Fruit fly (Drosophila melanogaster) whole organism, embryonic: Measurements from ENCODE around the gene MED25.

ENCODE experiments used
- Atf-2 ChIP-seq: fragments of 200-800 bp; sonication (Bioruptor generic); optimal IDR thresholded peaks from 2 replicates; lab custom pipeline; 2016; ENCODE audit warnings: missing biosample characterization, missing genetic modification characterization
- Bdp1 ChIP-seq: fragments of 200-800 bp; sonication (Bioruptor generic); optimal IDR thresholded peaks from 3 replicates; lab custom pipeline; 2016; ENCODE audit warnings: missing biosample characterization, missing genetic modification characterization
- Blimp-1 ChIP-seq: fragments of 200-800 bp; sonication (Bioruptor generic); optimal IDR thresholded peaks from 3 replicates; lab custom pipeline; 2018; ENCODE audit warnings: missing biosample characterization, missing genetic modification characterization, mild to moderate bottlenecking, moderate library complexity, missing genetic modification reagents
- CG10147 ChIP-seq: fragments of 200-800 bp; sonication (Bioruptor generic); optimal IDR thresholded peaks from 2 replicates; lab custom pipeline; 2019; ENCODE audit warnings: missing biosample characterization, mild to moderate bottlenecking, missing genetic modification characterization, moderate library complexity
- CG10321 ChIP-seq: fragments of 200-800 bp; sonication (Bioruptor generic); IDR thresholded peaks from 2 replicates; pipeline ENCODE4 v1.3.6; 2022; ENCODE audit warnings: missing biosample characterization, missing genetic modification characterization
- CG11247 ChIP-seq: fragments of 200-800 bp; sonication (Bioruptor generic); IDR thresholded peaks from 2 replicates; pipeline ENCODE4 v1.3.6; 2022; ENCODE audit warnings: missing biosample characterization, missing genetic modification characterization
- CG12155 ChIP-seq: fragments of 200-800 bp; sonication (Bioruptor generic); optimal IDR thresholded peaks from 3 replicates; lab custom pipeline; 2016; ENCODE audit warnings: missing biosample characterization, missing genetic modification characterization
- CG13287 ChIP-seq: fragments of 200-800 bp; sonication (Bioruptor generic); IDR thresholded peaks from 2 replicates; pipeline ENCODE4 v1.3.6; 2022; ENCODE audit warnings: missing biosample characterization, missing genetic modification characterization; ENCODE audit not compliant: partially characterized antibody
- CG15269 ChIP-seq: fragments of 200-800 bp; sonication (Bioruptor generic); optimal IDR thresholded peaks from 2 replicates; lab custom pipeline; 2018; ENCODE audit warnings: missing biosample characterization, mild to moderate bottlenecking, missing genetic modification characterization, moderate library complexity
- CG1647 ChIP-seq: fragments of 200-800 bp; sonication (Bioruptor generic); optimal IDR thresholded peaks from 3 replicates; lab custom pipeline; 2016; ENCODE audit warnings: missing biosample characterization, missing genetic modification characterization
- CG17612 ChIP-seq: fragments of 200-800 bp; sonication (Bioruptor generic); IDR thresholded peaks from 2 replicates; pipeline ENCODE4 v1.3.6; 2022; ENCODE audit warnings: missing biosample characterization, missing genetic modification characterization
- CG1832 ChIP-seq: fragments of 200-800 bp; sonication (Bioruptor generic); optimal IDR thresholded peaks from 2 replicates; lab custom pipeline; 2017; ENCODE audit warnings: missing biosample characterization, mild to moderate bottlenecking, missing genetic modification characterization, inconsistent platforms
- CG3726 ChIP-seq: fragments of 200-800 bp; sonication (Bioruptor generic); IDR thresholded peaks from 3 replicates; pipeline ENCODE4, ENCODE4 v1.3.6; 2022; ENCODE audit warnings: missing biosample characterization, missing genetic modification characterization
- CG4282 ChIP-seq: fragments of 200-800 bp; sonication (Bioruptor generic); optimal IDR thresholded peaks from 2 replicates; lab custom pipeline; 2016; ENCODE audit warnings: missing biosample characterization, missing genetic modification characterization
- CG6765 ChIP-seq: fragments of 200-800 bp; sonication (Bioruptor generic); optimal IDR thresholded peaks from 3 replicates; lab custom pipeline; 2017; ENCODE audit warnings: missing biosample characterization, mild to moderate bottlenecking, missing genetic modification characterization
- CG7839 ChIP-seq: fragments of 200-800 bp; sonication (Bioruptor generic); optimal IDR thresholded peaks from 3 replicates; lab custom pipeline; 2018; ENCODE audit warnings: missing biosample characterization, mild to moderate bottlenecking, missing genetic modification characterization, moderate library complexity
- CG8281 ChIP-seq: fragments of 200-800 bp; sonication (Bioruptor generic); optimal IDR thresholded peaks from 2 replicates; lab custom pipeline; 2018; ENCODE audit warnings: missing biosample characterization, mild to moderate bottlenecking, missing genetic modification characterization, moderate library complexity
- CG8388 ChIP-seq: fragments of 200-800 bp; sonication (Bioruptor generic); optimal IDR thresholded peaks from 2 replicates; lab custom pipeline; 2019; ENCODE audit warnings: missing biosample characterization, mild to moderate bottlenecking, missing genetic modification characterization, moderate library complexity
- CG9215 ChIP-seq: fragments of 200-800 bp; sonication (Bioruptor generic); IDR thresholded peaks from 2 replicates; pipeline ENCODE4 v1.3.6; 2022; ENCODE audit warnings: missing biosample characterization, missing genetic modification characterization
- CG9797 ChIP-seq: fragments of 200-800 bp; sonication (Bioruptor generic); optimal IDR thresholded peaks from 3 replicates; lab custom pipeline; 2018; ENCODE audit warnings: missing biosample characterization, mild to moderate bottlenecking, missing genetic modification characterization
- D ChIP-seq, 2 experiments: fragments of 200-800 bp in 1 of 2; fragments of >200 bp in 1 of 2; sonication (Bioruptor generic) in 1 of 2; optimal IDR thresholded peaks; 2 replicates in 1 of 2; 3 replicates in 1 of 2; lab custom pipeline; 2017; ENCODE audit warnings: mild to moderate bottlenecking in 1 of 2, missing biosample characterization in 1 of 2, missing genetic modification characterization in 1 of 2, missing genetic modification reagents in 1 of 2
- Dip3 ChIP-seq: fragments of 200-800 bp; sonication (Bioruptor generic); optimal IDR thresholded peaks from 3 replicates; lab custom pipeline; 2016; ENCODE audit warnings: missing biosample characterization, missing genetic modification characterization
- ERR ChIP-seq: fragments of 200-800 bp; sonication (Bioruptor generic); optimal IDR thresholded peaks from 2 replicates; lab custom pipeline; 2016; ENCODE audit warnings: missing biosample characterization, missing genetic modification characterization
- Hmr ChIP-seq: fragments of 200-800 bp; sonication (Bioruptor generic); optimal IDR thresholded peaks from 3 replicates; lab custom pipeline; 2017; ENCODE audit warnings: mild to moderate bottlenecking, missing biosample characterization, missing genetic modification reagents, missing genetic modification characterization
- Hr51 ChIP-seq, 2 experiments: fragments of 200-800 bp; sonication (Bioruptor generic); optimal IDR thresholded peaks; 2 replicates in 1 of 2; 3 replicates in 1 of 2; lab custom pipeline; 2016 to 2018; ENCODE audit warnings: missing biosample characterization in 2 of 2, missing genetic modification characterization in 2 of 2, mild to moderate bottlenecking in 1 of 2, moderate library complexity in 1 of 2
- Kr ChIP-seq: fragments of 200-800 bp; sonication (Bioruptor generic); optimal IDR thresholded peaks from 2 replicates; lab custom pipeline; 2017; ENCODE audit warnings: missing biosample characterization, mild to moderate bottlenecking, missing genetic modification characterization
- NK7.1 ChIP-seq: fragments of 200-800 bp; sonication (Bioruptor generic); optimal IDR thresholded peaks from 3 replicates; lab custom pipeline; 2016; ENCODE audit warnings: missing biosample characterization, missing genetic modification characterization
- Ptx1 ChIP-seq: fragments of 200-800 bp; sonication (Bioruptor generic); IDR thresholded peaks from 2 replicates; pipeline ENCODE4 v1.3.6; 2022; ENCODE audit warnings: missing biosample characterization, missing genetic modification characterization
- Scr ChIP-seq: fragments of 200-800 bp; sonication (Bioruptor generic); IDR thresholded peaks from 2 replicates; pipeline ENCODE4 v1.3.6; 2022; ENCODE audit warnings: missing biosample characterization, missing genetic modification characterization; ENCODE audit not compliant: partially characterized antibody
- Sox102F ChIP-seq: fragments of 200-800 bp; sonication (Bioruptor generic); optimal IDR thresholded peaks from 2 replicates; lab custom pipeline; 2018; ENCODE audit warnings: missing biosample characterization, mild to moderate bottlenecking, missing genetic modification characterization, moderate library complexity
- Spps ChIP-seq: fragments of 200-800 bp; sonication (Bioruptor generic); optimal IDR thresholded peaks from 2 replicates; lab custom pipeline; 2018; ENCODE audit warnings: missing biosample characterization, mild to moderate bottlenecking, missing genetic modification characterization
- Usf ChIP-seq: fragments of 200-800 bp; sonication (Bioruptor generic); optimal IDR thresholded peaks from 2 replicates; lab custom pipeline; 2017; ENCODE audit warnings: missing genotype, missing biosample characterization, missing genetic modification characterization
- Xbp1 ChIP-seq: fragments of 200-800 bp; sonication (Bioruptor generic); optimal IDR thresholded peaks from 3 replicates; lab custom pipeline; 2016; ENCODE audit warnings: missing biosample characterization, mild to moderate bottlenecking, missing genetic modification characterization
- caup ChIP-seq: fragments of 200-800 bp; sonication (Bioruptor generic); optimal IDR thresholded peaks from 3 replicates; lab custom pipeline; 2017; ENCODE audit warnings: missing biosample characterization, mild to moderate bottlenecking, missing genetic modification characterization, moderate library complexity; ENCODE audit not compliant: severe bottlenecking
- chif ChIP-seq, 2 experiments: fragments of 200-800 bp; sonication (Bioruptor generic); optimal IDR thresholded peaks; 3 replicates each; lab custom pipeline; 2016; ENCODE audit warnings: missing biosample characterization in 2 of 2, missing genetic modification characterization in 2 of 2
- danr ChIP-seq: fragments of 200-800 bp; sonication (Bioruptor generic); IDR thresholded peaks from 2 replicates; pipeline ENCODE4 v1.3.6; 2022; ENCODE audit warnings: missing biosample characterization, missing genetic modification characterization
- disco-r ChIP-seq: fragments of 200-800 bp; sonication (Bioruptor generic); optimal IDR thresholded peaks from 2 replicates; lab custom pipeline; 2016; ENCODE audit warnings: missing biosample characterization, missing genetic modification characterization
- ems ChIP-seq: fragments of 200-800 bp; sonication (Bioruptor generic); optimal IDR thresholded peaks from 3 replicates; lab custom pipeline; 2016; ENCODE audit warnings: missing biosample characterization, missing genetic modification characterization
- ewg ChIP-seq: fragments of 200-800 bp; sonication (Bioruptor generic); optimal IDR thresholded peaks from 3 replicates; lab custom pipeline; 2017; ENCODE audit warnings: mild to moderate bottlenecking, missing biosample characterization, missing genetic modification reagents, missing genetic modification characterization
- eyg ChIP-seq: fragments of 200-800 bp; sonication (Bioruptor generic); optimal IDR thresholded peaks from 3 replicates; lab custom pipeline; 2016; ENCODE audit warnings: missing biosample characterization, missing genetic modification characterization
- gt ChIP-seq: fragments of 200-800 bp; sonication (Bioruptor generic); IDR thresholded peaks from 2 replicates; pipeline ENCODE4 v1.3.6; 2022; ENCODE audit warnings: missing biosample characterization, missing genetic modification characterization
- ken ChIP-seq: fragments of 200-800 bp; sonication (Bioruptor generic); IDR thresholded peaks from 3 replicates; pipeline ENCODE4 v1.3.6; 2022; ENCODE audit warnings: missing biosample characterization, missing genetic modification characterization
- lbe ChIP-seq: fragments of 200-800 bp; sonication (Bioruptor generic); optimal IDR thresholded peaks from 2 replicates; lab custom pipeline; 2016; ENCODE audit warnings: missing biosample characterization, mild to moderate bottlenecking, missing genetic modification characterization
- pita ChIP-seq: fragments of 200-800 bp; sonication (Bioruptor generic); optimal IDR thresholded peaks from 2 replicates; lab custom pipeline; 2017; ENCODE audit warnings: missing biosample characterization, mild to moderate bottlenecking, missing genetic modification characterization
- tup ChIP-seq: fragments of 200-800 bp; sonication (Bioruptor generic); optimal IDR thresholded peaks from 2 replicates; lab custom pipeline; 2016; ENCODE audit warnings: missing biosample characterization, mild to moderate bottlenecking, missing genetic modification characterization, moderate library complexity
- vfl ChIP-seq: fragments of 200-800 bp; sonication (Bioruptor generic); optimal IDR thresholded peaks from 2 replicates; lab custom pipeline; 2016; ENCODE audit warnings: missing biosample characterization, missing genetic modification characterization
- wdn ChIP-seq: fragments of 200-800 bp; sonication (Bioruptor generic); IDR thresholded peaks from 2 replicates; pipeline ENCODE4 v1.3.6; 2022; ENCODE audit warnings: missing biosample characterization, missing genetic modification characterization
- zfh2 ChIP-seq: fragments of 200-800 bp; sonication (Bioruptor generic); optimal IDR thresholded peaks from 2 replicates; lab custom pipeline; 2016; ENCODE audit warnings: missing biosample characterization, missing genetic modification characterization

MED25 gene

dm6 chr3R:20021152-20021769 is 12.5 kb downstream of the MED25 start, which contains the start of the genes PIG-L and psidin (continued):
- TF ChIP-seq Ptx1 (peak; percentile 88), CG10147 (no peak), caup (peak; percentile 70), Scr (peak; percentile 98), CG9797 (GFP tag; lab: Kevin White, UChicago) (peak; percentile 26), ERR (peak; percentile 11), CG11247 (GFP tag; lab: Robert Waterston, UW) (peak; percentile 60; the same call in 1 of the 2 replicates), Sox102F (GFP tag; lab: Kevin White, UChicago) (peak; percentile 86), ewg (peak; percentile 48), Hr51 (GFP tag; optimal IDR thresholded peaks at IDR 0.05; lab: Kevin White, UChicago) (peak; percentile 77 to 91), Atf-2 (GFP tag; lab: Kevin White, UChicago) (peak; percentile 81), Usf (GFP tag; lab: Kevin White, UChicago) (peak; percentile 67), Hmr (GFP tag; lab: Kevin White, UChicago) (peak; percentile 82), CG8388 (GFP tag; lab: Kevin White, UChicago) (peak; percentile 76), lbe (GFP tag; lab: Kevin White, UChicago) (no peak), Kr (GFP tag; lab: Kevin White, UChicago) (no peak), CG7839 (tag; lab: Kevin White, UChicago) (peak; percentile 88), CG13287 (peak; percentile 96), gt (GFP tag; lab: Robert Waterston, UW) (peak; percentile 32), CG9215 (GFP tag; lab: Robert Waterston, UW) (peak; percentile 82), danr (no peak; the same call in 1 of the 2 replicates), CG6765 (GFP tag; lab: Kevin White, UChicago) (no peak), CG1832 (GFP tag; lab: Kevin White, UChicago) (no peak), tup (GFP tag; lab: Kevin White, UChicago) (no peak), ken (GFP tag; lab: Robert Waterston, UW) (peak; percentile 77), Dip3 (GFP tag; lab: Kevin White, UChicago) (peak; percentile 38), Blimp-1 (no peak), zfh2 (GFP tag; lab: Kevin White, UChicago) (peak; percentile 81), Spps (tag; lab: Kevin White, UChicago) (peak; percentile 5), disco-r (GFP tag; lab: Kevin White, UChicago) (peak; percentile 24), CG8281 (peak; percentile 66), CG15269 (peak; percentile 89), wdn (peak; percentile 25; the same call in 1 of the 2 replicates), CG4282 (GFP tag; lab: Kevin White, UChicago) (peak; percentile 3), CG3726 (GFP tag; lab: Robert Waterston, UW) (no peak), Xbp1 (GFP tag; lab: Kevin White, UChicago) (peak; percentile 88), CG12155 (GFP tag; lab: Kevin White, UChicago) (peak; percentile 82), CG17612 (GFP tag; lab: Robert Waterston, UW) (no peak), NK7.1 (GFP tag; lab: Kevin White, UChicago) (peak; percentile 52), ems (GFP tag; lab: Kevin White, UChicago) (peak; percentile 77), eyg (GFP tag; lab: Kevin White, UChicago) (no peak), CG10321 (0 out of 2 replicates have a peak, but pooled peaks have one; percentile 45), CG1647 (GFP tag; lab: Kevin White, UChicago) (no peak), vfl (GFP tag; lab: Kevin White, UChicago) (peak; percentile 46), D (optimal IDR thresholded peaks at IDR 0.05; lab: Kevin White, UChicago) (no peak), D (GFP tag; optimal IDR thresholded peaks at IDR 0.05; lab: Kevin White, UChicago) (peak; percentile 60), pita (GFP tag; lab: Kevin White, UChicago) (no peak), Bdp1 (peak; percentile 78), chif (GFP tag; optimal IDR thresholded peaks at IDR 0.05; lab: Kevin White, UChicago) (peak; percentile 74 to 86)
